Worm (Caenorhabditis elegans) whole organism, early embryonic: Measurements from ENCODE around the gene F52C6.3.

Experiments used
- aly-1 ChIP-seq: sonication (generic microtip); optimal IDR thresholded peaks from 2 replicates; lab custom pipeline; 2016; ENCODE audit warnings: missing genetic modification characterization, missing compliant biosample characterization
- ama-1 ChIP-seq: fragments of 150-350 bp; optimal IDR thresholded peaks from 2 replicates; lab custom pipeline; 2014
- ceh-36 ChIP-seq: sonication (generic microtip); optimal IDR thresholded peaks from 2 replicates; lab custom pipeline; 2016; ENCODE audit warnings: missing genetic modification characterization, inconsistent platforms, missing compliant biosample characterization
- hnd-1 ChIP-seq: sonication (generic microtip); optimal IDR thresholded peaks from 2 replicates; lab custom pipeline; 2016; ENCODE audit warnings: missing genetic modification characterization, missing compliant biosample characterization
- scrt-1 ChIP-seq: fragments of 200-800 bp; sonication (Bioruptor generic); IDR thresholded peaks from 2 replicates; pipeline ENCODE4 v1.3.6; 2022; ENCODE audit warnings: missing genetic modification characterization, missing compliant biosample characterization

ce11 chrII:1890682-1891081 is 33.9 kb upstream of the F52C6.3 start, which contains the start of gene math-9:
- no peak for TF ChIP-seq aly-1 (tag; lab: Kevin White, UChicago)
- TF ChIP-seq ama-1 (lab: Kevin White, UChicago) = no peak
- no peak for TF ChIP-seq ceh-36 (tag; lab: Kevin White, UChicago)
- no peak for TF ChIP-seq hnd-1 (tag; lab: Kevin White, UChicago)
- TF ChIP-seq scrt-1 = no peak
